Worm (Caenorhabditis elegans) whole organism, dauer: ENCODE results near the gene srt-15.
"Not testable (repeated sequence)": the region's sequence is repeated elsewhere in the genome, so short reads cannot be mapped to it uniquely, and the experiment has no call there.

Source experiments
- unc-62 ChIP-seq: sonication (generic microtip); optimal IDR thresholded peaks from 2 replicates; lab custom pipeline; 2017; ENCODE audit warnings: missing biosample characterization, missing genetic modification reagents, missing genetic modification characterization

The srt-15 gene

ce11 chrV:3062078-3062477, at the start of gene srt-15:
TSS of gene srt-15 (minus strand) at chrV:3062178.
- no peak for TF ChIP-seq unc-62 (GFP tag; lab: Kevin White, UChicago)

ce11 chrV:3107450-3107849, 45.5 kb upstream of the srt-15 start, which contains the start of gene str-68:
TSS of gene str-68 (minus strand) at chrV:3107550.
- no peak for TF ChIP-seq unc-62 (GFP tag; lab: Kevin White, UChicago)

ce11 chrV:3106785-3107184, 44.8 kb upstream of the srt-15 start:
- TF ChIP-seq unc-62 (GFP tag; lab: Kevin White, UChicago) = no peak

- TF ChIP-seq unc-62 (GFP tag; lab: Kevin White, UChicago) = no peak
Observed at ce11 chrV:3105810-3106209, 43.8 kb upstream of the srt-15 start, which contains the start of gene str-69. TSS of gene str-69 (minus strand) at chrV:3105910.

ce11 chrV:3104134-3104533, 42.2 kb upstream of the srt-15 start, which contains the start of gene str-66:
TSS of gene str-66 (minus strand) at chrV:3104234.
- no peak for TF ChIP-seq unc-62 (GFP tag; lab: Kevin White, UChicago)

ce11 chrV:3102049-3102448, 40.1 kb upstream of the srt-15 start, which contains the start of gene Y73C8C.4:
TSS of gene Y73C8C.4 (minus strand) at chrV:3102149.
- TF ChIP-seq unc-62 (GFP tag; lab: Kevin White, UChicago) = not testable (repeated sequence)

- TF ChIP-seq unc-62 (GFP tag; lab: Kevin White, UChicago) = no peak
Observed at ce11 chrV:3100527-3100926, 38.5 kb upstream of the srt-15 start.

ce11 chrV:3094351-3094750, 32.4 kb upstream of the srt-15 start, which contains the start of gene cyp-33C9:
TSS of gene cyp-33C9 (minus strand) at chrV:3094561.
- TF ChIP-seq unc-62 (GFP tag; lab: Kevin White, UChicago) = no peak

- no peak for TF ChIP-seq unc-62 (GFP tag; lab: Kevin White, UChicago)
Observed at ce11 chrV:3088768-3089167, 26.8 kb upstream of the srt-15 start, which contains the start of gene acs-21. TSS of gene acs-21 (plus strand) at chrV:3089068.

ce11 chrV:3086260-3086659, 24.3 kb upstream of the srt-15 start, which contains the start of gene srt-8:
TSS of gene srt-8 (plus strand) at chrV:3086560.
- no peak for TF ChIP-seq unc-62 (GFP tag; lab: Kevin White, UChicago)

- no peak for TF ChIP-seq unc-62 (GFP tag; lab: Kevin White, UChicago)
Observed at ce11 chrV:3081471-3081870, 19.5 kb upstream of the srt-15 start, which contains the start of gene srt-7. TSS of gene srt-7 (plus strand) at chrV:3081771.

- TF ChIP-seq unc-62 (GFP tag; lab: Kevin White, UChicago) = no peak
Observed at ce11 chrV:3080792-3081191, 18.8 kb upstream of the srt-15 start, which contains the start of gene srt-5. TSS of gene srt-5 (minus strand) at chrV:3080892.

ce11 chrV:3071548-3071947, 9.6 kb upstream of the srt-15 start, which contains the start of gene C50H11.13:
TSS of gene C50H11.13 (minus strand) at chrV:3071648.
- no peak for TF ChIP-seq unc-62 (GFP tag; lab: Kevin White, UChicago)

ce11 chrV:3069101-3069500, 7.1 kb upstream of the srt-15 start, which contains the start of gene str-40:
TSS of gene str-40 (minus strand) at chrV:3069201.
- no peak for TF ChIP-seq unc-62 (GFP tag; lab: Kevin White, UChicago)

- TF ChIP-seq unc-62 (GFP tag; lab: Kevin White, UChicago) = no peak
Observed at ce11 chrV:3065928-3066327, 4.0 kb upstream of the srt-15 start, which contains the start of gene srh-185. TSS of gene srh-185 (plus strand) at chrV:3066228.

- not testable (repeated sequence) for TF ChIP-seq unc-62 (GFP tag; lab: Kevin White, UChicago)
Observed at ce11 chrV:3064418-3064817, 2.4 kb upstream of the srt-15 start, which contains the start of gene srt-16. TSS of gene srt-16 (minus strand) at chrV:3064518.

ce11 chrV:3058996-3059395, 3.0 kb downstream of the srt-15 start, which contains the start of gene str-244:
TSS of gene str-244 (minus strand) at chrV:3059096.
- no peak for TF ChIP-seq unc-62 (GFP tag; lab: Kevin White, UChicago)
